Worm (Caenorhabditis elegans) whole organism, young adult: ENCODE data around the gene ugt-12.

Source experiments
- B0019.2 ChIP-seq: fragments of 200-800 bp; sonication (Bioruptor generic); conservative IDR thresholded peaks from 2 replicates; pipeline ENCODE4 v1.3.6; 2022; ENCODE audit warnings: missing genetic modification reagents, missing genetic modification characterization, missing compliant biosample characterization
- D2030.7 ChIP-seq: fragments of 200-800 bp; sonication (Bioruptor generic); IDR thresholded peaks from 2 replicates; pipeline ENCODE4 v1.3.6; 2022; ENCODE audit warnings: missing genetic modification reagents, missing genetic modification characterization, missing compliant biosample characterization
- F49E8.2 ChIP-seq: sonication (generic microtip); optimal IDR thresholded peaks from 3 replicates; lab custom pipeline; 2017; ENCODE audit warnings: missing genetic modification characterization, mild to moderate bottlenecking, missing compliant biosample characterization, antibody characterized with exemption, moderate library complexity; ENCODE audit not compliant: insufficient read depth
- F55B11.4 ChIP-seq: sonication (generic microtip); optimal IDR thresholded peaks from 2 replicates; lab custom pipeline; 2016; ENCODE audit warnings: missing compliant biosample characterization, missing genetic modification characterization, borderline replicate concordance; ENCODE audit not compliant: insufficient read depth
- F57A8.1 ChIP-seq: fragments of 200-800 bp; sonication (Bioruptor generic); optimal IDR thresholded peaks from 2 replicates; lab custom pipeline; 2018; ENCODE audit warnings: mild to moderate bottlenecking, missing genetic modification characterization, moderate library complexity, missing compliant biosample characterization
- K12H6.12 ChIP-seq: fragments of 200-800 bp; sonication (Bioruptor generic); optimal IDR thresholded peaks from 2 replicates; lab custom pipeline; 2018; ENCODE audit warnings: mild to moderate bottlenecking, missing genetic modification characterization, missing compliant biosample characterization
- T07F8.4 ChIP-seq: sonication (generic microtip); optimal IDR thresholded peaks from 2 replicates; lab custom pipeline; 2016; ENCODE audit warnings: mild to moderate bottlenecking, missing genetic modification characterization, moderate library complexity, missing compliant biosample characterization
- Y53F4B.3 ChIP-seq: fragments of 200-800 bp; sonication (Bioruptor generic); IDR thresholded peaks from 2 replicates; pipeline ENCODE4 v1.3.6; 2022; ENCODE audit warnings: missing genetic modification reagents, missing genetic modification characterization, missing compliant biosample characterization
- Y56A3A.18 ChIP-seq: fragments of 200-800 bp; sonication (Bioruptor generic); IDR thresholded peaks from 2 replicates; pipeline ENCODE4 v1.3.6; 2022; ENCODE audit warnings: missing genetic modification reagents, missing genetic modification characterization, missing compliant biosample characterization
- attf-5 ChIP-seq: fragments of 200-800 bp; sonication (Bioruptor generic); optimal IDR thresholded peaks from 2 replicates; lab custom pipeline; 2018; ENCODE audit warnings: mild to moderate bottlenecking, missing genetic modification characterization, missing compliant biosample characterization
- attf-6 ChIP-seq: fragments of 200-800 bp; sonication (Bioruptor generic); IDR thresholded peaks from 2 replicates; pipeline ENCODE4 v1.3.6; 2022; ENCODE audit warnings: missing genetic modification reagents, missing genetic modification characterization, missing compliant biosample characterization
- bed-1 ChIP-seq: fragments of 200-800 bp; sonication (Bioruptor generic); IDR thresholded peaks from 2 replicates; pipeline ENCODE4 v1.3.6; 2022; ENCODE audit warnings: missing genetic modification reagents, missing genetic modification characterization, missing compliant biosample characterization
- bed-2 ChIP-seq: fragments of 200-800 bp; sonication (Bioruptor generic); IDR thresholded peaks from 2 replicates; pipeline ENCODE4 v1.3.6; 2022; ENCODE audit warnings: missing genetic modification reagents, missing genetic modification characterization, missing compliant biosample characterization
- cebp-2 ChIP-seq: fragments of 200-800 bp; sonication (Bioruptor generic); IDR thresholded peaks from 2 replicates; pipeline ENCODE4 v1.3.6; 2022; ENCODE audit warnings: missing genetic modification characterization, missing compliant biosample characterization
- ceh-100 ChIP-seq: fragments of 200-800 bp; sonication (Bioruptor generic); IDR thresholded peaks from 2 replicates; pipeline ENCODE4 v1.3.6; 2022; ENCODE audit warnings: missing genetic modification reagents, missing genetic modification characterization, missing compliant biosample characterization
- ceh-58 ChIP-seq: fragments of 200-800 bp; sonication (Bioruptor generic); IDR thresholded peaks from 2 replicates; pipeline ENCODE4 v1.3.6; 2022; ENCODE audit warnings: missing genetic modification characterization, missing compliant biosample characterization
- die-1 ChIP-seq: sonication (generic microtip); optimal IDR thresholded peaks from 2 replicates; lab custom pipeline; 2016; ENCODE audit warnings: missing genotype, mild to moderate bottlenecking, missing genetic modification characterization, missing compliant biosample characterization
- dpff-1 ChIP-seq: sonication (generic microtip); optimal IDR thresholded peaks from 2 replicates; lab custom pipeline; 2017; ENCODE audit warnings: mild to moderate bottlenecking, missing genetic modification characterization, missing compliant biosample characterization
- dpl-1 ChIP-seq: fragments of 150-350 bp; optimal IDR thresholded peaks from 2 replicates; lab custom pipeline; 2014; ENCODE audit warnings: missing biosample characterization, missing genetic modification reagents, missing genetic modification characterization
- efl-1 ChIP-seq: fragments of 150-350 bp; optimal IDR thresholded peaks from 2 replicates; lab custom pipeline; 2014; ENCODE audit warnings: missing biosample characterization, missing genetic modification reagents, missing genetic modification characterization
- fkh-3 ChIP-seq: sonication (generic microtip); optimal IDR thresholded peaks from 2 replicates; lab custom pipeline; 2016; ENCODE audit warnings: mild to moderate bottlenecking, missing genetic modification characterization, missing compliant biosample characterization
- him-1 ChIP-seq: sonication (generic microtip); optimal IDR thresholded peaks from 2 replicates; lab custom pipeline; 2016; ENCODE audit warnings: missing genotype, missing genetic modification reagents, missing genetic modification characterization, missing compliant biosample characterization
- hlh-12 ChIP-seq: sonication (generic microtip); optimal IDR thresholded peaks from 2 replicates; lab custom pipeline; 2016; ENCODE audit warnings: missing genetic modification characterization, missing compliant biosample characterization
- hrde-1 ChIP-seq: sonication (generic microtip); optimal IDR thresholded peaks from 2 replicates; lab custom pipeline; 2016; ENCODE audit warnings: missing genetic modification characterization, mild to moderate bottlenecking, missing compliant biosample characterization, moderate library complexity, missing genotype, missing genetic modification reagents, borderline replicate concordance
- hsf-1 ChIP-seq: fragments of 200-800 bp; sonication (Bioruptor generic); IDR thresholded peaks from 2 replicates; pipeline ENCODE4 v1.3.6; 2022; ENCODE audit warnings: missing genetic modification reagents, missing genetic modification characterization, missing compliant biosample characterization
- lag-1 ChIP-seq: fragments of 200-800 bp; sonication (Bioruptor generic); IDR thresholded peaks from 2 replicates; pipeline ENCODE4 v1.3.6; 2022; ENCODE audit warnings: missing genetic modification reagents, missing genetic modification characterization, missing compliant biosample characterization
- lsy-27 ChIP-seq: sonication (generic microtip); optimal IDR thresholded peaks from 2 replicates; lab custom pipeline; 2017; ENCODE audit warnings: missing genetic modification characterization, mild to moderate bottlenecking, missing compliant biosample characterization, antibody characterized with exemption, missing genotype, borderline replicate concordance; ENCODE audit not compliant: insufficient read depth
- mcd-1 ChIP-seq: fragments of 200-800 bp; sonication (Bioruptor generic); IDR thresholded peaks from 2 replicates; pipeline ENCODE4 v1.3.6; 2022; ENCODE audit warnings: missing genetic modification reagents, missing genetic modification characterization, missing compliant biosample characterization
- mes-4 ChIP-seq: sonication (generic microtip); optimal IDR thresholded peaks from 2 replicates; lab custom pipeline; 2016; ENCODE audit warnings: missing genotype, missing genetic modification characterization, missing compliant biosample characterization
- mxl-1 ChIP-seq: sonication (generic microtip); optimal IDR thresholded peaks from 2 replicates; lab custom pipeline; 2016; ENCODE audit warnings: missing genetic modification characterization, missing compliant biosample characterization
- nfyb-1 ChIP-seq: fragments of 200-800 bp; sonication (Bioruptor generic); IDR thresholded peaks from 2 replicates; pipeline ENCODE4 v1.3.6; 2022; ENCODE audit warnings: missing genetic modification reagents, missing genetic modification characterization, missing compliant biosample characterization
- rec-8 ChIP-seq, 2 experiments: sonication (generic microtip); optimal IDR thresholded peaks; 2 replicates each; lab custom pipeline; 2016; ENCODE audit warnings: mild to moderate bottlenecking in 2 of 2, missing genetic modification characterization in 2 of 2, missing genetic modification reagents in 2 of 2, missing genotype in 2 of 2, missing biosample characterization in 1 of 2, missing compliant biosample characterization in 1 of 2, moderate library complexity in 1 of 2
- sea-2 ChIP-seq: fragments of 200-800 bp; sonication (Bioruptor generic); IDR thresholded peaks from 2 replicates; pipeline ENCODE4 v1.3.6; 2022; ENCODE audit warnings: missing genetic modification characterization, missing compliant biosample characterization
- snpc-3.4 ChIP-seq: sonication (generic microtip); optimal IDR thresholded peaks from 2 replicates; lab custom pipeline; 2017; ENCODE audit warnings: missing genetic modification characterization, mild to moderate bottlenecking, missing compliant biosample characterization, antibody characterized with exemption, moderate library complexity, missing genotype, missing genetic modification reagents
- somi-1 ChIP-seq: fragments of 200-800 bp; sonication (Bioruptor generic); optimal IDR thresholded peaks from 2 replicates; lab custom pipeline; 2018; ENCODE audit warnings: mild to moderate bottlenecking, missing genetic modification characterization, missing compliant biosample characterization
- sptf-2 ChIP-seq: fragments of 200-800 bp; sonication (Bioruptor generic); optimal IDR thresholded peaks from 2 replicates; lab custom pipeline; 2018; ENCODE audit warnings: mild to moderate bottlenecking, missing genetic modification characterization, missing compliant biosample characterization
- tbp1 ChIP-seq: fragments of 200-800 bp; sonication (Bioruptor generic); optimal IDR thresholded peaks from 2 replicates; lab custom pipeline; 2018; ENCODE audit warnings: mild to moderate bottlenecking, missing genetic modification characterization, missing compliant biosample characterization
- tbx-9 ChIP-seq: sonication (generic microtip); optimal IDR thresholded peaks from 2 replicates; lab custom pipeline; 2016; ENCODE audit warnings: borderline replicate concordance, missing genetic modification characterization, inconsistent platforms, missing compliant biosample characterization
- unc-130 ChIP-seq: sonication (generic microtip); optimal IDR thresholded peaks from 2 replicates; lab custom pipeline; 2016; ENCODE audit warnings: missing genetic modification reagents, missing genetic modification characterization, missing compliant biosample characterization
- unc-62 ChIP-seq: fragments of 150-350 bp; optimal IDR thresholded peaks from 2 replicates; lab custom pipeline; 2014; ENCODE audit warnings: missing biosample characterization, missing genetic modification reagents, missing genetic modification characterization
- ztf-18 ChIP-seq: sonication (generic microtip); optimal IDR thresholded peaks from 2 replicates; lab custom pipeline; 2016; ENCODE audit warnings: missing genotype, mild to moderate bottlenecking, missing genetic modification characterization, missing compliant biosample characterization

Gene ugt-12

ce11 chrV:4868698-4869097 is 20.7 kb downstream of the ugt-12 start:
- TF ChIP-seq B0019.2 (GFP tag; lab: Robert Waterston, UW), result no peak
- TF ChIP-seq T07F8.4, result no peak
- TF ChIP-seq, all 124 proteins: peak for 0

ce11 chrV:4867535-4867934 is 21.9 kb downstream of the ugt-12 start:
- TF ChIP-seq unc-130 (GFP tag; lab: Kevin White, UChicago), result no peak
- no peak for TF ChIP-seq dpff-1
- no peak for TF ChIP-seq Y53F4B.3 (GFP tag; lab: Robert Waterston, UW)
- TF ChIP-seq snpc-3.4 (tag; lab: Kevin White, UChicago), result no peak
- no peak for TF ChIP-seq sea-2 (GFP tag; lab: Robert Waterston, UW)
- TF ChIP-seq ztf-18 (tag; lab: Kevin White, UChicago), result no peak
- no peak for TF ChIP-seq mcd-1 (GFP tag; lab: Robert Waterston, UW)
- TF ChIP-seq attf-5 (GFP tag; lab: Kevin White, UChicago), result no peak
- no peak for TF ChIP-seq fkh-3

ce11 chrV:4865364-4865763 is 24.1 kb downstream of the ugt-12 start, which contains the start of gene srd-32:
Gene srd-32, plus strand, starts transcription at chrV:4865664.
- no peak for TF ChIP-seq hsf-1 (GFP tag; lab: Robert Waterston, UW)
- no peak for TF ChIP-seq die-1
- no peak for TF ChIP-seq rec-8 (tag; optimal IDR thresholded peaks at IDR 0.05; lab: Kevin White, UChicago)
- TF ChIP-seq him-1 (tag; lab: Kevin White, UChicago), result no peak
- TF ChIP-seq ceh-58, result no peak
- no peak for TF ChIP-seq K12H6.12
- no peak for TF ChIP-seq tbp1 (GFP tag; lab: Kevin White, UChicago)
- TF ChIP-seq cebp-2 (GFP tag; lab: Robert Waterston, UW), result no peak
- no peak for TF ChIP-seq bed-1 (GFP tag; lab: Robert Waterston, UW)
- no peak for TF ChIP-seq hlh-12 (tag; lab: Kevin White, UChicago)
- TF ChIP-seq mes-4, result no peak
- TF ChIP-seq Y56A3A.18 (GFP tag; lab: Robert Waterston, UW), result no peak
- TF ChIP-seq efl-1, result no peak
- no peak for TF ChIP-seq F55B11.4 (tag; lab: Kevin White, UChicago)
- no peak for TF ChIP-seq dpl-1
- no peak for TF ChIP-seq D2030.7
- TF ChIP-seq bed-2, result no peak

- TF ChIP-seq unc-62 (GFP tag; lab: Kevin White, UChicago) (no peak), bed-2 (no peak), tbx-9 (tag; lab: Kevin White, UChicago) (no peak), lag-1 (GFP tag; lab: Robert Waterston, UW) (no peak), K12H6.12 (no peak), lsy-27 (tag; lab: Kevin White, UChicago) (no peak), mxl-1 (tag; lab: Kevin White, UChicago) (no peak), attf-6 (GFP tag; lab: Robert Waterston, UW) (no peak), F49E8.2 (tag; lab: Kevin White, UChicago) (no peak), ceh-100 (no peak), hrde-1 (tag; lab: Kevin White, UChicago) (no peak), nfyb-1 (GFP tag; lab: Robert Waterston, UW) (no peak), sptf-2 (GFP tag; lab: Kevin White, UChicago) (no peak), F57A8.1 (GFP tag; lab: Kevin White, UChicago) (no peak), him-1 (tag; lab: Kevin White, UChicago) (no peak), somi-1 (GFP tag; lab: Kevin White, UChicago) (no peak)
- TF ChIP-seq, all 124 proteins: peak for 0
Observed at ce11 chrV:4864330-4864729, 25.1 kb downstream of the ugt-12 start.
